Worm (Caenorhabditis elegans): ENCODE data around the gene nspc-17.
"Not testable (repeated sequence)": the region's sequence is repeated elsewhere in the genome, so short reads cannot be mapped to it uniquely, and the experiment has no call there.

nspc-17 gene

DNA sequence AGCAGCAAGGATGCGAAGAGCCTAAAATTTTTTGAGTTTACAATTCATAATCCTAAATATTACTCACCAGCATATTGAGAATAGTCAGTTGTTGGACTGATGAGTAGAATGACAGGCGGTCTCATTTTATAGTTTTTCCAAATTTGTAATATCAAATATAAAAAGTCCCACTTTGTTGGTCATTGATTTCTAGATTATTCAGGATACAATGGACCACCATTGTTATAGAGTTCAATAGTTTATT lies at the start of gene nspc-17:
nspc-17 (minus strand) TSS at position 101 of the 244 bp plus-strand sequence.
- TF ChIP-seq fkh-4 (tag; optimal IDR thresholded peaks at IDR 0.05; ENCODE audit: borderline replicate concordance); mab-9 (GFP tag; IDR thresholded peaks at IDR 0.05); fkh-10 (GFP tag; optimal IDR thresholded peaks at IDR 0.05): not testable (repeated sequence)

DNA sequence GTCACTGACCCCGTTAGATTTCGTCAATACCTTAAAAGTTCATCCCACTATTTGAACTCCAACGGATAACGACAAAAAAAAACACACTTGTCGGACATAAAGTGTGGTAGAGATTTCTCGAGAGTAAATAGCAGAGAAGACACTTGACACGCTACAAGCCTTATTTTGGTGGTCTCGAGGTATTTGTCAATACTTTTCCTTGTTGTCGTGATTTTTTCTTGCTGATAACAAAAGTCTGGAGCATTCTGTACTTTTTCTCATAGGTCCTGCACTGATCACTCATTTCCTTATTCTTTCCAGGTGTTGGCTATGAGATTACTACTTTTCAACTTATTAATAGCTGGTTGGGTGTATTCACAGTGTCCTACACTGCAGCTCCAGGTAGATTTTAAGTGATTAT lies 47.4 kb upstream of the nspc-17 start, which contains the start of gene lron-1:
lron-1 (plus strand) TSS at position 301 of the 400 bp plus-strand sequence.
- no peak for TF ChIP-seq pqm-1 (tag; optimal IDR thresholded peaks at IDR 0.05)
- no peak for TF ChIP-seq lin-15B (tag; optimal IDR thresholded peaks at IDR 0.05)
- no peak for TF ChIP-seq mab-9 (GFP tag; IDR thresholded peaks at IDR 0.05)
- no peak for TF ChIP-seq F16B12.6 (tag; optimal IDR thresholded peaks at IDR 0.05)
- TF ChIP-seq lin-35 (GFP tag; optimal IDR thresholded peaks at IDR 0.05): no peak
- no peak for TF ChIP-seq xbp-1 (tag; optimal IDR thresholded peaks at IDR 0.05)
- no peak for TF ChIP-seq unc-86 (tag; optimal IDR thresholded peaks at IDR 0.05)
- no peak for TF ChIP-seq ztf-4 (tag; optimal IDR thresholded peaks at IDR 0.05)
- TF ChIP-seq hpl-2 (GFP tag; optimal IDR thresholded peaks at IDR 0.05): no peak
- TF ChIP-seq sptf-1 (tag; optimal IDR thresholded peaks at IDR 0.05): no peak
- TF ChIP-seq mef-2 (tag; optimal IDR thresholded peaks at IDR 0.05): no peak

DNA sequence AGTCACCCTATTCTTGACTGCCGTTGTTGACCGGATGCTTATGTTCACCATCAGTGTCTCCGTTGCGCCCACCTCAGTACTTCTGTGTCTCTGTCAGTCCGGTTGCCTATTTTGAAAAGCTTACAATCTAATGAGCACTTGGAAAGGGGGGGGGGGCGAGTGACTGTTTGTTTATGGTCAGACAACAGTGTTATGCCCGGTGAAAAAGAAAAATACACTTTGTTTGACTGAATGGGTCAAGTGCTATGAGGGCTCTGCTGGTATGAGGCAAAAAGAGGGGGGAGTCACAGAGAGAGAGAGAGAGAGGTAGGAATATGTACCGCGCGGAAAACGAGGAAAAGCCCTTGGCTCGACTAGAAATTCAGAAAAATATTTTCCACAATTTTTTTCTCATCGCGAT lies 46.3 kb upstream of the nspc-17 start:
- TF ChIP-seq unc-130 (tag; optimal IDR thresholded peaks at IDR 0.05): no peak
- no peak for TF ChIP-seq lin-14 (GFP tag; optimal IDR thresholded peaks at IDR 0.05)
- no peak for TF ChIP-seq irx-1 (tag; optimal IDR thresholded peaks at IDR 0.05)
- no peak for TF ChIP-seq ces-1 (GFP tag; optimal IDR thresholded peaks at IDR 0.05)
- TF ChIP-seq nhr-90 (tag; optimal IDR thresholded peaks at IDR 0.05; ENCODE audit: poor library complexity): no peak
- TF ChIP-seq fkh-8 (tag; optimal IDR thresholded peaks at IDR 0.05): no peak
- no peak for TF ChIP-seq nhr-77 (tag; optimal IDR thresholded peaks at IDR 0.05)
- TF ChIP-seq grh-1 (GFP tag; IDR thresholded peaks at IDR 0.05): no peak
- no peak for TF ChIP-seq lin-39 (tag; optimal IDR thresholded peaks at IDR 0.05)
- no peak for TF ChIP-seq pag-3 (tag; optimal IDR thresholded peaks at IDR 0.05; ENCODE audit: borderline replicate concordance, insufficient read depth)
- TF ChIP-seq isw-1 (GFP tag; IDR thresholded peaks at IDR 0.05): no peak
- TF ChIP-seq aha-1 (tag; optimal IDR thresholded peaks at IDR 0.05): no peak
- TF ChIP-seq nhr-76 (tag; optimal IDR thresholded peaks at IDR 0.05): no peak
- TF ChIP-seq xbp-1 (tag; optimal IDR thresholded peaks at IDR 0.05): no peak
- no peak for TF ChIP-seq F16B12.6 (tag; optimal IDR thresholded peaks at IDR 0.05)
- TF ChIP-seq C34B4.2 (tag; optimal IDR thresholded peaks at IDR 0.05): no peak
- TF ChIP-seq dpl-1 (GFP tag; optimal IDR thresholded peaks at IDR 0.05): no peak
- TF ChIP-seq mab-9 (GFP tag; IDR thresholded peaks at IDR 0.05): no peak
- TF ChIP-seq nhr-84 (tag; optimal IDR thresholded peaks at IDR 0.05): no peak

DNA sequence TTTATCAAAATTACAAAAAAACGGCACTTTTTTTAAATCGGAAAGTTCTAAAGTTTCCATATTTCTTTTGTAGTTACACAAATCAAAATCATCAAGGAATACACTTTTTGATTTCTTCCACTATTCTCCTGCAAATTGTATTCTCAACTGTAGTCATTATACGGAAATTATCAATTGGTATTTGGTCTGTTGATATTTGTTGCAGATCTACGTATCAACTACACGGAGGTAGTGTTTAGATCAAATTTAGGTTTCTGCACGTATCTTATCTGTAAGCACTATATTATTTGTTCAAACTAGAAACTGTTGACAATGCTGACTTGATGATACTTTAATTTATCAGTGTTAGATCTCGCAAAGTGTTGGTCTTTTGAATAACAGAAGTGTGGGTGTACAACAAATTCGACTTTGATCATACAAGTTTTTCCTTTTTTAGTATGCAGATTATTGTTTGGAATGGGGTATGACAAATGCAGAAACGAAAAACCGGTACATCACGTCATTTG lies 43.3 kb upstream of the nspc-17 start:
- TF ChIP-seq lsy-2 (tag; optimal IDR thresholded peaks at IDR 0.05): no peak
- peak; percentile 4 for TF ChIP-seq elt-2 (tag; optimal IDR thresholded peaks at IDR 0.05)
- TF ChIP-seq nhr-85 (tag): peak; percentile 56
- no peak for TF ChIP-seq ceh-88 (GFP tag; IDR thresholded peaks at IDR 0.05)

DNA sequence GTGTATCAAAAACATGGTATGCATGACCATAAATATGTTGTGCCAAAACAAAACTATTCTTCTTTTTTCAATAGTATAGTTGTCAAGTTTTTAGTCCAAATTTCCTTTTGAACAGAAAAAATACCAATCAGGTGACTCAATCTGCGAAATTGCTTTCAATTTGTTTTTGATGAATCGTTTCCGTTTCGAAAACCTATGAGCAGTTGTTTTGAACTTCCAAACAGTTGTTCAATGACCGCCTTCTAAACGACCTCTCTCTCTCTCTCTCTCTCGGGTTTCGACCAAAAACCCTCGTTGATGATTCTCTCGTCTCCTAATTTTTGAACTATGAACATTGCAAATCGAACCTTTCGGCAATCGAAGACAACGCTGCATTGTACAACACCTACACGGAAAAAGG lies 41.1 kb upstream of the nspc-17 start:
- TF ChIP-seq nhr-85 (tag): peak; percentile 68
- peak; percentile 66 for TF ChIP-seq lin-39 (tag; optimal IDR thresholded peaks at IDR 0.05)
- peak; percentile 76 for TF ChIP-seq rnt-1 (tag; optimal IDR thresholded peaks at IDR 0.05)
- TF ChIP-seq lin-14 (GFP tag; optimal IDR thresholded peaks at IDR 0.05): peak; percentile 71
- no peak for TF ChIP-seq C16A3.4 (tag; optimal IDR thresholded peaks at IDR 0.05)
- peak; percentile 38 for TF ChIP-seq nhr-20 (tag; optimal IDR thresholded peaks at IDR 0.05)
- no peak for TF ChIP-seq nhr-28 (tag; optimal IDR thresholded peaks at IDR 0.05)
- TF ChIP-seq Y116A8C.19 (tag; optimal IDR thresholded peaks at IDR 0.05; ENCODE audit: borderline replicate concordance): no peak
- TF ChIP-seq ceh-90 (tag; optimal IDR thresholded peaks at IDR 0.05): no peak
- peak; percentile 41 for TF ChIP-seq snu-23 (GFP tag; optimal IDR thresholded peaks at IDR 0.05)
- no peak for TF ChIP-seq ztf-11 (tag; optimal IDR thresholded peaks at IDR 0.05)
- TF ChIP-seq nhr-237 (tag; optimal IDR thresholded peaks at IDR 0.05): no peak
- no peak for TF ChIP-seq unc-98 (GFP tag; IDR thresholded peaks at IDR 0.05)
- TF ChIP-seq nhr-19 (GFP tag; conservative IDR thresholded peaks at IDR 0.05): peak; percentile 62
- no peak for TF ChIP-seq nhr-76 (tag; optimal IDR thresholded peaks at IDR 0.05)
- TF ChIP-seq snpc-4 (tag; optimal IDR thresholded peaks at IDR 0.05): no peak
- peak; percentile 77 for TF ChIP-seq nhr-71 (tag; optimal IDR thresholded peaks at IDR 0.05)

Measured in whole organism, L1 larva.